Worm (Caenorhabditis elegans) whole organism, L3 larva: Measurements from ENCODE around the gene W01B6.5.

ENCODE experiments used
- R02D3.7 ChIP-seq: fragments of 150-350 bp; optimal IDR thresholded peaks from 2 replicates; lab custom pipeline; 2014; ENCODE audit warnings: missing biosample characterization, missing genetic modification characterization
- ZK546.5 ChIP-seq: sonication (generic microtip); optimal IDR thresholded peaks from 2 replicates; lab custom pipeline; 2017; ENCODE audit warnings: missing biosample characterization, missing genetic modification characterization
- aly-2 ChIP-seq: fragments of 150-350 bp; optimal IDR thresholded peaks from 2 replicates; lab custom pipeline; 2014; ENCODE audit warnings: missing biosample characterization, missing genetic modification characterization
- ama-1 ChIP-seq: fragments of 150-350 bp; optimal IDR thresholded peaks from 2 replicates; lab custom pipeline; 2018
- ceh-16 ChIP-seq: sonication (generic microtip); optimal IDR thresholded peaks from 2 replicates; lab custom pipeline; 2017; ENCODE audit warnings: missing biosample characterization, missing genetic modification characterization
- ceh-82 ChIP-seq: fragments of 150-350 bp; optimal IDR thresholded peaks from 2 replicates; lab custom pipeline; 2014; ENCODE audit warnings: missing biosample characterization, missing genetic modification characterization
- daf-12 ChIP-seq: fragments of 150-350 bp; optimal IDR thresholded peaks from 2 replicates; lab custom pipeline; 2014; ENCODE audit warnings: missing biosample characterization, missing genetic modification reagents, missing genetic modification characterization
- egl-27 ChIP-seq: sonication (generic microtip); optimal IDR thresholded peaks from 4 replicates; lab custom pipeline; 2017; ENCODE audit warnings: missing biosample characterization, missing genetic modification reagents, missing genetic modification characterization
- elt-1 ChIP-seq: fragments of 150-350 bp; optimal IDR thresholded peaks from 2 replicates; lab custom pipeline; 2014; ENCODE audit warnings: missing biosample characterization, missing genetic modification characterization
- elt-2 ChIP-seq: sonication (generic microtip); optimal IDR thresholded peaks from 2 replicates; lab custom pipeline; 2016; ENCODE audit warnings: missing genetic modification reagents, mild to moderate bottlenecking, missing genetic modification characterization, missing compliant biosample characterization
- elt-3 ChIP-seq, 3 experiments: fragments of 150-350 bp in 1 of 3; sonication (generic microtip) in 2 of 3; optimal IDR thresholded peaks; 2 replicates in 2 of 3; 4 replicates in 1 of 3; lab custom pipeline; 2014 to 2017; ENCODE audit warnings: missing biosample characterization in 3 of 3, missing genetic modification characterization in 3 of 3
- eor-1 ChIP-seq, 2 experiments: fragments of 150-350 bp; optimal IDR thresholded peaks; 2 replicates each; lab custom pipeline; 2014 to 2018; ENCODE audit warnings: missing biosample characterization in 2 of 2, missing genetic modification characterization in 2 of 2
- fkh-10 ChIP-seq: sonication (generic microtip); optimal IDR thresholded peaks from 2 replicates; lab custom pipeline; 2017; ENCODE audit warnings: missing biosample characterization, missing genetic modification reagents, missing genetic modification characterization
- fkh-2 ChIP-seq: fragments of 150-350 bp; optimal IDR thresholded peaks from 2 replicates; lab custom pipeline; 2014; ENCODE audit warnings: missing biosample characterization, missing genetic modification reagents, missing genetic modification characterization
- fos-1 ChIP-seq: fragments of 150-350 bp; optimal IDR thresholded peaks from 2 replicates; lab custom pipeline; 2014; ENCODE audit warnings: missing biosample characterization, missing genetic modification characterization
- jun-1 ChIP-seq: fragments of 150-350 bp; optimal IDR thresholded peaks from 2 replicates; lab custom pipeline; 2014; ENCODE audit warnings: missing biosample characterization, missing genetic modification reagents, missing genetic modification characterization
- lin-15B ChIP-seq: fragments of 150-350 bp; optimal IDR thresholded peaks from 2 replicates; lab custom pipeline; 2014; ENCODE audit warnings: missing biosample characterization, missing genetic modification characterization
- lin-39 ChIP-seq: fragments of 150-350 bp; optimal IDR thresholded peaks from 2 replicates; lab custom pipeline; 2018; ENCODE audit warnings: missing biosample characterization, missing genetic modification reagents, missing genetic modification characterization
- mml-1 ChIP-seq: fragments of 150-350 bp; sonication (generic microtip); optimal IDR thresholded peaks from 3 replicates; lab custom pipeline; 2014; ENCODE audit warnings: missing biosample characterization, missing genetic modification characterization
- nfya-1 ChIP-seq: sonication (generic microtip); optimal IDR thresholded peaks from 2 replicates; lab custom pipeline; 2017; ENCODE audit warnings: missing genetic modification characterization, mild to moderate bottlenecking, missing compliant biosample characterization, antibody characterized with exemption, moderate library complexity; ENCODE audit not compliant: insufficient read depth
- nhr-11 ChIP-seq: fragments of 150-350 bp; optimal IDR thresholded peaks from 2 replicates; lab custom pipeline; 2014; ENCODE audit warnings: missing biosample characterization, missing genetic modification characterization
- nhr-23 ChIP-seq: fragments of 150-350 bp; optimal IDR thresholded peaks from 2 replicates; lab custom pipeline; 2014; ENCODE audit warnings: missing biosample characterization, missing genetic modification reagents, missing genetic modification characterization
- nhr-237 ChIP-seq: fragments of 150-350 bp; optimal IDR thresholded peaks from 2 replicates; lab custom pipeline; 2014; ENCODE audit warnings: missing biosample characterization, missing genetic modification characterization
- nhr-25 ChIP-seq: sonication (generic microtip); optimal IDR thresholded peaks from 2 replicates; lab custom pipeline; 2017; ENCODE audit warnings: missing biosample characterization, missing genetic modification characterization
- nhr-28 ChIP-seq: fragments of 150-350 bp; optimal IDR thresholded peaks from 2 replicates; lab custom pipeline; 2014; ENCODE audit warnings: missing biosample characterization, missing genetic modification characterization
- nhr-67 ChIP-seq: fragments of 150-350 bp; optimal IDR thresholded peaks from 2 replicates; lab custom pipeline; 2014; ENCODE audit warnings: missing biosample characterization, missing genetic modification characterization
- nhr-77 ChIP-seq: fragments of 150-350 bp; optimal IDR thresholded peaks from 2 replicates; lab custom pipeline; 2014; ENCODE audit warnings: missing biosample characterization, missing genetic modification characterization
- pha-4 ChIP-seq: fragments of 150-350 bp; optimal IDR thresholded peaks from 2 replicates; lab custom pipeline; 2014; ENCODE audit warnings: missing biosample characterization, missing genetic modification reagents, missing genetic modification characterization
- pqm-1 ChIP-seq: fragments of 150-350 bp; optimal IDR thresholded peaks from 2 replicates; lab custom pipeline; 2017; ENCODE audit warnings: missing biosample characterization, missing genetic modification characterization, inconsistent platforms
- sea-2 ChIP-seq: fragments of 150-350 bp; sonication (generic microtip); optimal IDR thresholded peaks from 4 replicates; lab custom pipeline; 2014; ENCODE audit warnings: missing biosample characterization, missing genetic modification reagents, missing genetic modification characterization
- skn-1 ChIP-seq: fragments of 150-350 bp; optimal IDR thresholded peaks from 2 replicates; lab custom pipeline; 2014; ENCODE audit warnings: missing biosample characterization, missing genetic modification characterization
- tbx-2 ChIP-seq: sonication (generic microtip); optimal IDR thresholded peaks from 2 replicates; lab custom pipeline; 2016; ENCODE audit warnings: mild to moderate bottlenecking, missing genetic modification characterization, missing compliant biosample characterization
- unc-39 ChIP-seq: sonication (generic microtip); optimal IDR thresholded peaks from 4 replicates; lab custom pipeline; 2017; ENCODE audit warnings: missing biosample characterization, missing genetic modification characterization
- zag-1 ChIP-seq: fragments of 150-350 bp; optimal IDR thresholded peaks from 2 replicates; lab custom pipeline; 2014; ENCODE audit warnings: missing biosample characterization, missing genetic modification characterization
- ztf-11 ChIP-seq: fragments of 150-350 bp; optimal IDR thresholded peaks from 2 replicates; lab custom pipeline; 2014; ENCODE audit warnings: missing biosample characterization, missing genetic modification characterization
- ztf-4 ChIP-seq: fragments of 150-350 bp; optimal IDR thresholded peaks from 2 replicates; lab custom pipeline; 2014; ENCODE audit warnings: missing biosample characterization, missing genetic modification characterization

W01B6.5 gene

ce11 chrIV:10042881-10043280, 33.1 kb upstream of the W01B6.5 start, which contains the start of gene frk-1:
Gene frk-1 (plus strand): TSS chrIV:10043181.
- TF ChIP-seq egl-27 (tag; lab: Kevin White, UChicago) (no peak), nhr-23 (tag; lab: Kevin White, UChicago) (no peak), ama-1 (lab: Kevin White, UChicago) (no peak), zag-1 (no peak), nhr-11 (tag; lab: Kevin White, UChicago) (no peak), ceh-82 (tag; lab: Kevin White, UChicago) (no peak), nhr-25 (no peak), daf-12 (tag; lab: Kevin White, UChicago) (no peak), ztf-4 (tag; lab: Kevin White, UChicago) (no peak), skn-1 (tag; lab: Kevin White, UChicago) (no peak), nhr-28 (tag; lab: Kevin White, UChicago) (no peak), tbx-2 (tag; lab: Kevin White, UChicago) (no peak), pha-4 (tag; lab: Kevin White, UChicago) (no peak), eor-1 (tag; optimal IDR thresholded peaks at IDR 0.05; lab: Kevin White, UChicago) (no peak), nhr-67 (no peak), elt-2 (tag; lab: Kevin White, UChicago) (no peak), aly-2 (tag; lab: Kevin White, UChicago) (no peak)

- TF ChIP-seq lin-39 (tag; lab: Kevin White, UChicago) = peak; percentile 1
- TF ChIP-seq nhr-77 = no peak
- TF ChIP-seq, all 47 proteins: peak for 1
These were observed 30.0 kb upstream of the W01B6.5 start for ce11 chrIV:10046005-10046404.

ce11 chrIV:10047108-10047507, 28.9 kb upstream of the W01B6.5 start, which contains the start of gene T04B2.3:
Gene T04B2.3 (plus strand): TSS chrIV:10047408.
- TF ChIP-seq ztf-11 (tag; lab: Kevin White, UChicago) (no peak), unc-39 (tag; lab: Kevin White, UChicago) (no peak)

ce11 chrIV:10048268-10048667, 27.7 kb upstream of the W01B6.5 start:
- TF ChIP-seq fkh-10 (GFP tag; lab: Kevin White, UChicago) = no peak
- no peak for TF ChIP-seq mml-1 (tag; lab: Kevin White, UChicago)
- TF ChIP-seq nfya-1 = no peak
- no peak for TF ChIP-seq pqm-1
- no peak for TF ChIP-seq nhr-67
- TF ChIP-seq sea-2 = no peak
- no peak for TF ChIP-seq nhr-237 (tag; lab: Kevin White, UChicago)
- TF ChIP-seq jun-1 (tag; lab: Kevin White, UChicago) = no peak
- TF ChIP-seq lin-15B = no peak
- TF ChIP-seq R02D3.7 (tag; lab: Kevin White, UChicago) = no peak
- no peak for TF ChIP-seq fkh-2 (tag; lab: Kevin White, UChicago)
- TF ChIP-seq ZK546.5 (tag; lab: Kevin White, UChicago) = no peak
- TF ChIP-seq zag-1 = no peak

- TF ChIP-seq ZK546.5 (tag; lab: Kevin White, UChicago) (no peak), fos-1 (tag; lab: Kevin White, UChicago) (no peak), mml-1 (tag; lab: Kevin White, UChicago) (no peak), skn-1 (tag; lab: Kevin White, UChicago) (no peak), elt-1 (tag; lab: Kevin White, UChicago) (no peak), nhr-11 (tag; lab: Kevin White, UChicago) (no peak), ama-1 (lab: Kevin White, UChicago) (no peak), fkh-10 (GFP tag; lab: Kevin White, UChicago) (no peak), elt-3 (tag; optimal IDR thresholded peaks at IDR 0.05; lab: Kevin White, UChicago) (no peak), sea-2 (no peak), pha-4 (tag; lab: Kevin White, UChicago) (no peak), ceh-16 (tag; lab: Kevin White, UChicago) (no peak), fkh-2 (tag; lab: Kevin White, UChicago) (no peak)
These were observed 24.9 kb upstream of the W01B6.5 start, which contains the start of gene T04B2.8 for ce11 chrIV:10051088-10051487. Gene T04B2.8 (minus strand): TSS chrIV:10051188.
